Worm (Caenorhabditis elegans): ENCODE measurements around the gene Y54G11A.9.

DNA sequence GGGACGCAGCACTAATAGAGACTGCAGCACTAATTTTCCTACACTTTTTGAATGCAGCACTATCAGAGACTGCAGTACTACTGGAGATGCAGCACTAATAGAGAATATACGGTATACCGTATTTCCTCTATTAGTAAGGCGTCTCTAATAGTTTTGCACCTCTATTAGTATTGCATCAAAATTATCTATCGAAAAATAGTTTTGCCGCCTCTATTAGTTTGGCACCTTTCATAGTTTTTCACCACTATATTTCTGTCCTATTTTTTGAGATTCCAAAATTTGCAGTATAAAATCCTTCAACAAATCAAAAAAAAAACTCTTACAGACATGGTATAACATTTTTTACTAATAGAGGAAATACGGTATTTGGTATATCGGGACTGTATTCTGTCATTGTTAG is 47.5 kb upstream of the Y54G11A.9 start:
- TF ChIP-seq W03F9.2 (tag; optimal IDR thresholded peaks at IDR 0.05) (no peak), dao-5 (tag; optimal IDR thresholded peaks at IDR 0.05) (no peak), him-1 (tag; optimal IDR thresholded peaks at IDR 0.05) (no peak)
